Fruit fly (Drosophila melanogaster) ovary, adult (tissue): ENCODE measurements around the gene TwdlK.

Experiments
- CG17801 ChIP-seq: fragments of 200-800 bp; optimal IDR thresholded peaks from 2 replicates; lab custom pipeline; 2019; ENCODE audit warnings: missing biosample characterization, mild to moderate bottlenecking, missing genetic modification characterization, moderate library complexity; ENCODE audit not compliant: partially characterized antibody

The TwdlK gene

DNA sequence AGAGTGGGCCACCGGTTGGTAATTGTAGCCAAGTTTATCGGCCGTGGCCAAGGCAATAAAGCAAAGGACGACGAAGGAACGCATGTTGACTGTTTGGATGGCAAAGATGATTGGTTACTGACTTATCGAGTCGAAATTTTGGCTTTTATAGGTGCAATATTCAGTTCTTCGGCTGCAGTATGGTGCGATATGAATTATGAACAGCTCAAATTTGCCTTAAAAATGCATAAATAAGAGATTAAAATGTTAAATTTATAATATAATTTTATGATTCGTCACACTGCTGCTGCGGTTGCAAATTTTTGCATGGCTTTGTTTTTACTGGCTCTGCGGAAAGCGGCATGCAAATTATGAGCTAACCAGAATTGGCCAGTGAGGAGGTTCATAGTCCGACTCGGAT, at the start of gene TwdlK:
Gene TwdlK, minus strand, starts transcription at position 101 of the 400 bp plus-strand sequence.
- TF ChIP-seq CG17801 (GFP tag; lab: Kevin White, UChicago) = no peak

DNA sequence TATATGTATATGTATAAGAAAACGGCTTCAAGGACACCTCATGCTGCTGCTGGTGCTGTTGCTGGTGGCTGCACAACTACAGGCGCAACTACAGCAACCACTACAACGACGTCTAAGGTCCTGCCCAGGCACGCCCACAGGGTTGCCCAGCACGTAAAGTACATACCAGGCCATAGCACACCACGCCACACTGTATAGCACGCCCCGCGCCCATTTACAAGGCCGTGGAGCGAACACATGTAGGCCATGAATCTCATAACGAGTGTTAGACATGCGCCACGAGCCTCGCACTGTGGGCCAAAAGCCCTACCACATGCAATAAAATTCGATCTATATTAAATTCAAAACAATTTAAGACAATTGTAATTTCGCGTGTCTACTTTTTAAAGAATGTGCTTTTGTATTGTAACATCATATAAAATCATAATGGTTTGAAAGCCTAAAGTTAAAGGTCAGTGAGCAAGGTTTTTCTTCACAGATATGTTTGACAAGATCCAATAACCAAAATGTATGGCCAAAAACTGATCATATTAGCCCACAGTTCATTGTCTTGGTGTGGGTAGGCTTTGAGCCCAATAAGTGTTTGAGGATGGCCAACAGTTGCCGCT, 43.1 kb upstream of the TwdlK start:
- TF ChIP-seq CG17801 (GFP tag; lab: Kevin White, UChicago) = no peak

DNA sequence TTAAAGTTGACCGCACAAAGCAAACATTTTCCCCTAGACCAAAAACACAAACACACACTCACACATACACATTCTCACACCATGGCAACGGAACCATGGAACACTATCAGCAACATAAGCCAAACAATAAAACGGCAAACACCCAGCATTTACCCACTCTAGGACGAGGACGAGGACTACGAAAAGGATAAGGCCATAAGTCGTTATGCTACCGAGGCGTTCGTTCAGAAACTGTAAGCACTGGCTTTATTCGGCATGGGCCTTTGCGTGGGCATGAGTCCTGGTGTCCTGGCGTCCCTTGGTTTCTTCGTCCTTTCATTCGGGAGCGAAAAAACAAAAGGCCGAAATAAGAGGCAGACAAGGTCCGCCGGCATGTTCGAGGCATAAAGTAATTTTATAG, 41.8 kb upstream of the TwdlK start:
- no peak for TF ChIP-seq CG17801 (GFP tag; lab: Kevin White, UChicago)

DNA sequence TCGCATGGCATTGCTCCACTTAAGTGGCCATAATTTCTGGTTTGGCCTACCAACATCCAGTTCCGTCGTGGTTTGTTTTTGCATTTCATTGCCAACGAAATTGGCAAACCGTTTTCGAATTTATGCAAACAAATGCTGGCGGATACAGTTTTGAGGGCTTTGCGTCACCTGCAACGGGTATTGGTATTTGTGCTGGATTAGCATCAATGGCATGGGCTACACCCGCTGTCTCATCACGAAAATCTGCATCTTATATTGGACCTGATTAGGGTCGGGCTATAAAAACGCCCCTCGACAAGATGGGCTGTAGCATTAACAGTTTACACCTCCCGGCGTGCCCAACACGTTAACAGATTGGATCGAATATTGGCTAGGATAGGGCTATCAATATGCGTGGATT, 27.6 kb upstream of the TwdlK start, which contains the start of gene Tb:
Gene Tb, plus strand, starts transcription at position 301 of the 400 bp plus-strand sequence.
- no peak for TF ChIP-seq CG17801 (GFP tag; lab: Kevin White, UChicago)

DNA sequence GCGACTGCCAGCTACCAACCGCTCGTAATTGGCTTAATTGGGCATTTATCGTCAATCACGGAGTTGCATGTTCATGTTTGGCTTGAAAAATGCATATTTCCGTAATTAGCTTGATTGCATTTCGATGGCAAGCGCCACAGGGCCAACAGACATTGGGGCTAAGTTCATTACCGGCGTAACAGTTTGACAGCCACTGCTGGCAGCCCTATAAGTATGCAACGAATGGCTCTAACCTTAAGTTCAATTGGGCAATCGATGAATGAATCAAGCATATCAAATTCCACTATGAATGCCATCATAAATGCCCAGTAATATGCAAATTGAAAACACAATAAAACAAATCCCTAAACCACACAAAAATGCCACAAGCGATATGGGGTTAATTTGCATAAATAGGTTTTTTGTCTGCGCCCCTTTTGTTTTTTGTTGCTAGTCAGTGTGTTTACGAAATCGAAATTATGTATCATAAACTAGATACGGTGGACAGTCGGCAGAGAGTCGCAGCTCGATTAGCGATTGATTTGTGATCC, 27.0 kb upstream of the TwdlK start:
- no peak for TF ChIP-seq CG17801 (GFP tag; lab: Kevin White, UChicago)

DNA sequence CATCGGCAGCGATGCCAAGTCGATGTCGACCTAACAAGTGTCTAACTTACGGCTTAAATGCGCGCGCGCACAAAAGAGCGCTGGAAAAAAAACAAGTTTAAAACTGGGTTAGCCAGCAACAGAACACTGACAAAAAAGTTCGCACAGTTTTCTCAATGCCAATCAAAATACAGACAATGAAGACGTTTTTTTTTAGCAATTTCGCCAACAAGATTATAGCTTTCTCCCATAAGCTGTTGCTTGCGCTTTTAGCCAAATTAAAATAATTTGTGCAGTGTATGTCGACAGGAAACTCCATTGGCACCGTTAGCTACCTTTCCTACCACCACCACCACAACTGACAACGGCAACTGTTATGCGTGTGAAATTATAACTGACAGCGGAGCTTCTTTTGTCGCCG, 26.1 kb upstream of the TwdlK start:
- TF ChIP-seq CG17801 (GFP tag; lab: Kevin White, UChicago) = no peak

DNA sequence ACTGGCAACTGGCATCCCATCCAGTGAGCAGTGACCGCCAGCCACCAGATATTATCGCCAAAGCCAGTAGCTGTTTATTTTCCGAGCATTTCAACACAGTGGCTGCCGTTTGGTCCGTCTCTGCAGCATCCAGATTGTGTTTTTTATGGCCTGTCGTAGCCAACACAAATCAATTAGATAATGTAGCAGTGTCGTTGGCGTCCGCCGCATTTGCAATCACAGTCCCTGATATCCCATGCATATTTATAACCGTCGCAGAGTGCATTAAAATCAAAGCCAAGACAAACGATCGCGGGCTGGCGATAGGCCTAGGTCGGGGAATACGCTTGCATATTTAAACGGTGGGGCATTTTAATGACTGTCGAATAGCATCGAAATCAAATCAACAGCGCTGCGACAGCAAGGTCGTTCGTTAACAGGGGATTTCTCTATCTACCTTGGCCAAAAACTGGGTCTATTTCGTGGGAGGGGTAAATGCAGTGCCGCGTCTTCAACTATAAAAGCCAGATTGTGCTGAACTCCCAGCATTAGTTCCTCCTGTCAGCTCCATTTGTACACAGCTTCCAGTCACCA, 11.1 kb upstream of the TwdlK start, which contains the start of gene TwdlD:
Gene TwdlD, plus strand, starts transcription at position 523 of the 573 bp plus-strand sequence.
- no peak for TF ChIP-seq CG17801 (GFP tag; lab: Kevin White, UChicago)

DNA sequence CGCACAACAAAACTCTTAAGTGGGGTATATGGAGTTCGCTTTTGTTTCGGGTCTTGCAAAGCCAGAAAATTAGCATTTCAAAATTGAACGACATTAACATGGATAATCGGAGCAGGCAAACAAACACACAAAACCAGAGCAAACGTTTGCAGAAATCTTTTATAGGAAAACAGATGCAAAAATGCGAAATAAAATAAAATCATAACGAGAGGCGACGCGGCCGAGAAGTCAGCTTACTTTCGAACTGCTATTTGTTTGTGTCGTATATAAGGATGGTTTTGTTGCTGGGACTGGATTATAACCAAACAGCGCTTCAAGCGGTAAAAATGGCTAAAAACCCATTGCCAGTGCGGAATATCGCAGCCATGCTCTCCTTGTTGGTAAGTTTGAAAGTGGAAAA, 7.9 kb upstream of the TwdlK start, which contains the start of gene TwdlS:
Gene TwdlS, plus strand, starts transcription at position 301 of the 400 bp plus-strand sequence.
- TF ChIP-seq CG17801 (GFP tag; lab: Kevin White, UChicago) = no peak

DNA sequence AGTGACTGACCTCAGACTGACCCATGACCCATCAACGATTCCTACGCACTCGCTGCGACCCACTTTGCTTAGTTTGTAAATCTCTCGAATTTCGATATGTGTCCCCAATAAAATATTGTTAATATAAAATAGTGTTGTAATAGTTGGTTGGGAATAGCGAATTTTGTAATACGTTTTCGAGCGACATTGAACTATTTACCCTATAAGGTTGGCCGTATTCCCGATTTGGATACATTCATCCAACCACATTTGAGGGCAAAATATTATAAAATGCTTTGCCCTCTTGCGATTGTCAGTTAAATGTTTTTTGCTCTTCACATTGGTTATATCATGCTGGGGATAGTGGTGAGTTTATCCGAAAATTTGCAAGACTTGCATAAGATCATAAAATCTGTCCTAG, 6.1 kb upstream of the TwdlK start, which contains the start of gene TwdlR:
Gene TwdlR, plus strand, starts transcription at position 301 of the 400 bp plus-strand sequence.
- no peak for TF ChIP-seq CG17801 (GFP tag; lab: Kevin White, UChicago)

DNA sequence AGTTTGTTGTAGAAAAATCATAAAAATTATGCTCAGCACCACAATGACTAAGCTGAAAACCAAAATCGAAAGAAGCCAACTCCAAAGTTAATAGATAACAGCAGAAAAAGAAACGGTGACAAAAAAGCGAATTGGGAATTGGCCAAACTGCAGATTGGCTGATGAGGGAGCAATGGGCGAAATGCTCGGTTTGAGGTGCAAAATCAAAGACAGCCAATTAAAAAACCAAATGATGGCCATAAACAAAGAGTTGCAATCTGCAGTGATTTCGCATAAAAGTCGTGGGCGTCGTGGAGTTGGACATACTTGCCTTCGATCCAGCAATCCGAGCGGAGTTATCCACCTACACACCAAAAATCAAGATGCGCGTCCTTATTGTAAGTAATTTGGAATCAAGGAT, 4.9 kb upstream of the TwdlK start, which contains the start of gene TwdlH:
Gene TwdlH, plus strand, starts transcription at position 301 of the 400 bp plus-strand sequence.
- no peak for TF ChIP-seq CG17801 (GFP tag; lab: Kevin White, UChicago)

DNA sequence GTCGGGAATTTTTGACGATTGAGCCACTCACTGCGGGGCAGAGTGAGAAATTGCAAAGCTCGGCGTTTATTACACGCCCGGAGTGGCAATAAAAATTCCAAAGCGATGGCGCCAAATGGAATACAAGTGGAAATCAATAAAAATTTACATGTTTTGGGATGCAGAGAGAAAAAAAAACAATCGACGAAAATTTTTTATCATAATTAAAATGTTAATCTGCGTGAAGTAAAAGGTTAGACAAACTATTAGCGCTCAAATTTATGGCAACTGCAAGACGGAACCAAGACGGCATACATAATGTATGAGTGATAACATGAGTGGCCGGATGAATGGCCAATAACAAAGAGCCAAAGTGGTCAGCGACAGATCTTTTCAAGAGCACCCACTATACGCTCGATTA, 4.5 kb upstream of the TwdlK start:
- TF ChIP-seq CG17801 (GFP tag; lab: Kevin White, UChicago) = no peak

DNA sequence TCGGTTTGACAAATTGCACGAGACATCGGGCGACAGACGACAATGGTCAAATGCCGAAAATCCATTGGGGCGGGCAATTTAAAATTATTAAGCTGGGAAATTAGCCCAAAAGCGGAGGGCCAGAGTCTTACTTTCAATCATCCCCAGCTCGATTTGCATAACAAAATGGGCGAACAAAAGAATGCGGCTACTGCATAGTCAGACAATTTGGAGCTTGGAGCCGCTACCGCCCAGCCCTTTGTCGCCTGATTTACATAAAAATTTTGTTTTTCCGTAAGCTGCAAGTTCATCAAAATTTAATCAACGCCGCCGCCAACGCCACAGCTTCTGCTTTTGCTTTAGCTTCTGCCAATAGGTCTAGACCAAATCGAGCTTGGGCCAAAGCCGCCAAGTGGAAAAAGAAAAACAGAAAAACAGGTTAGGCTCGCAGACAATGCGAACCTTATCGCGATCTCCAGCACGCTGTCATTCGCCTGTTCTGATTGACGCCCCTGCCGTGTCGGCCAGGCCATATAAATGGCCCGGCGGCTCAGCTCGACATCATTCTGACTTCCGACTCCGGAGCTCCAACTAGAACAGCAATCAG, 2.9 kb upstream of the TwdlK start, which contains the start of gene TwdlN:
Gene TwdlN, plus strand, starts transcription at position 536 of the 586 bp plus-strand sequence.
- no peak for TF ChIP-seq CG17801 (GFP tag; lab: Kevin White, UChicago)

DNA sequence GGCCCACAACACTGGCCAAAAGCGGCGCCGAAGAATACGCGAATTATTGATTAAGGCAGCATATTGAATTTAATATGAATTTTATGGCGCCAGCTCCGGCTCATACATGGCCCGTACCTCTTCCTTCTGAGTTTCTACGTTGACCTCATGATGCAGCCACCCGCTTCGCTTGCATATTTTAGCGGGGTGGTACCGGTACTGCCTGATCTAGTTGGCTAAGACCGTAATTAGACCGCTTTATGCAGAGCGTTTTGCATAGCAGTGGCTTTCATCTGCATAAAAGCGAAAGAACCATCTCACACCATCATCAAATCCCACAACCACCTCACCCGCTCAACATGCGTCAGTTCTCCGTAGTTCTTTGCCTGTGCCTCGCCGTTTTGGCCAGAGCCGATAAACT, 1.1 kb upstream of the TwdlK start, which contains the start of gene TwdlJ:
Gene TwdlJ, plus strand, starts transcription at position 301 of the 400 bp plus-strand sequence.
- no peak for TF ChIP-seq CG17801 (GFP tag; lab: Kevin White, UChicago)

DNA sequence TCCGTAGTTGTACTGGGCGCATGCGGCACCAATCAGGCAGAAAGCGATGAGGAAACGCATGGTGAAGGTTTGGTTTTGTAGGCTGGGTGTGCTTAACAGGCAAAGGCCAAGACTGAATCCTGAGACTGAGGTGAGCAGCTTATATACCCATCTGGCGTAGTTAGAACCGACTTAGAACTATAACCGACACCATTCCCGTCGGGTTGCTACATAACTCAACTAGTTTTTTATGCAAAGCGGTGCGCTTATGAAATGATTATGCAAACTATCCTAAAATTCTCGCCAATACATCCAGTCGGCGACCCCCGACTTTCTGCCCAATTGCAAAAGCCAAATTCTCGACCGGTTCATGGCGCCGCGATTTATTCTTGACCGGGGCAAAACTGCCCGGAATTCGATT, 1.9 kb downstream of the TwdlK start, which contains the start of gene TwdlO:
Gene TwdlO, minus strand, starts transcription at position 101 of the 400 bp plus-strand sequence.
- no peak for TF ChIP-seq CG17801 (GFP tag; lab: Kevin White, UChicago)

DNA sequence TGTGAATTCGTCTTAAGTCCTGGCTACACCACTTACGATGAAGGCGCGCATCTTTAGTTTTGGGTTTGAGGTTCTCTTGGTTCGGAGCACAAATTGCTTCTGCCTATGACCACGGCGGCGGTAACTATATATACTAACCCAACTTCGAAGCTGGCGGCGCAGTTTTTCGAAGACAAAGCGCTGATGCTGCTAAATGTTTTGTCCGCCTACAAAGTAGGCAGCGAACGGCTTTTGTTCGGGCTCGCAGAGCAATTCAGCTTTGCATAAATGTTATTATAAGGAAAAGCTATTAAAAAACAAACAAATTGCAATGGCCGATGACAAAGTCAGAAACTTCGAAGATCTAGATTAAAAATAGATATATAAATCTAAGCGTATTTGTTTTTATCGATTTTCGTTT, 3.0 kb downstream of the TwdlK start, which contains the start of gene TwdlL:
Gene TwdlL, minus strand, starts transcription at position 101 of the 400 bp plus-strand sequence.
- TF ChIP-seq CG17801 (GFP tag; lab: Kevin White, UChicago) = no peak
